Worm (Caenorhabditis elegans) whole organism, late embryonic: ENCODE results near the gene mmad-1.

ENCODE experiments used
- C08G9.2 ChIP-seq: sonication (generic microtip); optimal IDR thresholded peaks from 2 replicates; lab custom pipeline; 2016; ENCODE audit warnings: mild to moderate bottlenecking, missing genetic modification characterization, moderate library complexity, missing compliant biosample characterization
- C38D4.7 ChIP-seq: fragments of 200-800 bp; sonication (Bioruptor generic); optimal IDR thresholded peaks from 2 replicates; lab custom pipeline; 2018; ENCODE audit warnings: mild to moderate bottlenecking, missing genetic modification characterization, moderate library complexity, missing compliant biosample characterization
- Y22D7AL.16 ChIP-seq: sonication (generic microtip); optimal IDR thresholded peaks from 2 replicates; lab custom pipeline; 2016; ENCODE audit warnings: missing genetic modification characterization, missing compliant biosample characterization
- ama-1 ChIP-seq: fragments of 150-350 bp; optimal IDR thresholded peaks from 2 replicates; lab custom pipeline; 2014
- ceh-14 ChIP-seq: sonication (generic microtip); optimal IDR thresholded peaks from 2 replicates; lab custom pipeline; 2016; ENCODE audit warnings: missing genotype, missing genetic modification characterization, missing compliant biosample characterization
- ceh-18 ChIP-seq: sonication (generic microtip); optimal IDR thresholded peaks from 2 replicates; lab custom pipeline; 2016; ENCODE audit warnings: missing genetic modification characterization, missing compliant biosample characterization
- ceh-19 ChIP-seq: fragments of 200-800 bp; sonication (Bioruptor generic); optimal IDR thresholded peaks from 2 replicates; lab custom pipeline; 2018; ENCODE audit warnings: mild to moderate bottlenecking, missing genetic modification characterization, missing compliant biosample characterization
- ceh-30 ChIP-seq: fragments of 150-350 bp; optimal IDR thresholded peaks from 2 replicates; lab custom pipeline; 2014; ENCODE audit warnings: missing biosample characterization, missing genetic modification characterization
- ceh-31 ChIP-seq: sonication (generic microtip); optimal IDR thresholded peaks from 2 replicates; lab custom pipeline; 2016; ENCODE audit warnings: missing genetic modification characterization, missing compliant biosample characterization
- ceh-34 ChIP-seq: sonication (generic microtip); optimal IDR thresholded peaks from 2 replicates; lab custom pipeline; 2016; ENCODE audit warnings: mild to moderate bottlenecking, missing genetic modification characterization, missing compliant biosample characterization
- ceh-45 ChIP-seq: fragments of 200-800 bp; sonication (Bioruptor generic); IDR thresholded peaks from 2 replicates; pipeline ENCODE4 v1.3.6; 2022; ENCODE audit warnings: missing genetic modification reagents, missing genetic modification characterization, missing compliant biosample characterization
- ceh-9 ChIP-seq: sonication (generic microtip); optimal IDR thresholded peaks from 2 replicates; lab custom pipeline; 2016; ENCODE audit warnings: mild to moderate bottlenecking, missing genetic modification characterization, inconsistent platforms, missing compliant biosample characterization
- che-1 ChIP-seq: sonication (generic microtip); optimal IDR thresholded peaks from 2 replicates; lab custom pipeline; 2016; ENCODE audit warnings: mild to moderate bottlenecking, missing genetic modification characterization, missing compliant biosample characterization
- dmd-4 ChIP-seq: sonication (generic microtip); optimal IDR thresholded peaks from 2 replicates; lab custom pipeline; 2016; ENCODE audit warnings: borderline replicate concordance, missing genetic modification characterization, missing compliant biosample characterization
- dve-1 ChIP-seq: sonication (generic microtip); optimal IDR thresholded peaks from 2 replicates; lab custom pipeline; 2017; ENCODE audit warnings: antibody characterized with exemption, mild to moderate bottlenecking, missing genetic modification characterization, missing compliant biosample characterization
- elt-2 ChIP-seq: sonication (generic microtip); optimal IDR thresholded peaks from 2 replicates; lab custom pipeline; 2016; ENCODE audit warnings: missing genetic modification reagents, missing genetic modification characterization, missing compliant biosample characterization
- elt-4 ChIP-seq: sonication (generic microtip); optimal IDR thresholded peaks from 2 replicates; lab custom pipeline; 2016; ENCODE audit warnings: missing genetic modification characterization, missing compliant biosample characterization
- ets-4 ChIP-seq: sonication (generic microtip); optimal IDR thresholded peaks from 2 replicates; lab custom pipeline; 2016; ENCODE audit warnings: missing genetic modification characterization, missing compliant biosample characterization
- fax-1 ChIP-seq: sonication (generic microtip); optimal IDR thresholded peaks from 2 replicates; lab custom pipeline; 2016; ENCODE audit warnings: missing genotype, missing genetic modification characterization, missing compliant biosample characterization
- fkh-6 ChIP-seq: sonication (generic microtip); optimal IDR thresholded peaks from 2 replicates; lab custom pipeline; 2016; ENCODE audit warnings: missing genetic modification characterization, missing compliant biosample characterization
- hlh-13 ChIP-seq: fragments of 200-800 bp; sonication (Bioruptor generic); optimal IDR thresholded peaks from 2 replicates; lab custom pipeline; 2018; ENCODE audit warnings: mild to moderate bottlenecking, missing genetic modification characterization, missing compliant biosample characterization
- hlh-6 ChIP-seq: sonication (generic microtip); optimal IDR thresholded peaks from 2 replicates; lab custom pipeline; 2016; ENCODE audit warnings: missing genotype, missing genetic modification characterization, missing compliant biosample characterization
- hlh-8 ChIP-seq: sonication (generic microtip); optimal IDR thresholded peaks from 2 replicates; lab custom pipeline; 2016; ENCODE audit warnings: missing genotype, missing genetic modification characterization, missing compliant biosample characterization
- mec-3 ChIP-seq: sonication (generic microtip); optimal IDR thresholded peaks from 2 replicates; lab custom pipeline; 2016; ENCODE audit warnings: borderline replicate concordance, missing genetic modification characterization, missing compliant biosample characterization
- nfya-1 ChIP-seq: sonication (generic microtip); optimal IDR thresholded peaks from 2 replicates; lab custom pipeline; 2017; ENCODE audit warnings: missing genetic modification characterization, mild to moderate bottlenecking, missing compliant biosample characterization, antibody characterized with exemption, moderate library complexity
- nhr-11 ChIP-seq: fragments of 150-350 bp; optimal IDR thresholded peaks from 2 replicates; lab custom pipeline; 2014; ENCODE audit warnings: missing biosample characterization, missing genetic modification characterization
- npax-4 ChIP-seq: sonication (generic microtip); optimal IDR thresholded peaks from 2 replicates; lab custom pipeline; 2016; ENCODE audit warnings: missing genetic modification characterization, missing compliant biosample characterization
- pag-3 ChIP-seq: sonication (generic microtip); optimal IDR thresholded peaks from 2 replicates; lab custom pipeline; 2016; ENCODE audit warnings: missing compliant biosample characterization, missing genetic modification characterization, borderline replicate concordance
- pat-9 ChIP-seq: fragments of 200-800 bp; sonication (Bioruptor generic); optimal IDR thresholded peaks from 2 replicates; lab custom pipeline; 2018; ENCODE audit warnings: mild to moderate bottlenecking, missing genetic modification characterization, moderate library complexity, missing compliant biosample characterization
- pha-2 ChIP-seq: sonication (generic microtip); optimal IDR thresholded peaks from 2 replicates; lab custom pipeline; 2017; ENCODE audit warnings: mild to moderate bottlenecking, missing genetic modification characterization, missing compliant biosample characterization
- pqm-1 ChIP-seq: sonication (generic microtip); optimal IDR thresholded peaks from 2 replicates; lab custom pipeline; 2016; ENCODE audit warnings: missing genetic modification characterization, missing compliant biosample characterization
- pros-1 ChIP-seq: fragments of 150-350 bp; optimal IDR thresholded peaks from 2 replicates; lab custom pipeline; 2014; ENCODE audit warnings: missing biosample characterization, missing genetic modification reagents, missing genetic modification characterization
- syd-9 ChIP-seq: sonication (generic microtip); optimal IDR thresholded peaks from 2 replicates; lab custom pipeline; 2016; ENCODE audit warnings: mild to moderate bottlenecking, missing genetic modification characterization, moderate library complexity, missing compliant biosample characterization
- ttx-3 ChIP-seq: sonication (generic microtip); optimal IDR thresholded peaks from 2 replicates; lab custom pipeline; 2016; ENCODE audit warnings: missing genetic modification reagents, missing genetic modification characterization, missing compliant biosample characterization
- unc-42 ChIP-seq: sonication (generic microtip); optimal IDR thresholded peaks from 2 replicates; lab custom pipeline; 2016; ENCODE audit warnings: missing genotype, missing genetic modification characterization, missing compliant biosample characterization
- zip-5 ChIP-seq: sonication (generic microtip); optimal IDR thresholded peaks from 2 replicates; lab custom pipeline; 2016; ENCODE audit warnings: missing genetic modification characterization, missing compliant biosample characterization

Gene mmad-1

ce11 chrIII:13570347-13570746 is 21.5 kb upstream of the mmad-1 start, which contains the start of gene exc-12:
Gene exc-12, minus strand, starts transcription at chrIII:13570447.
- no peak for TF ChIP-seq ceh-45 (GFP tag; lab: Robert Waterston, UW)
- TF ChIP-seq, all 69 proteins: peak for 0

- no peak for TF ChIP-seq ceh-19 (GFP tag; lab: Kevin White, UChicago)
- TF ChIP-seq unc-42 (tag; lab: Kevin White, UChicago), result peak; percentile 42
Observed at ce11 chrIII:13565972-13566371, 17.2 kb upstream of the mmad-1 start.

ce11 chrIII:13564929-13565328 is 16.1 kb upstream of the mmad-1 start, which contains the start of gene aldo-1:
Gene aldo-1, minus strand, starts transcription at chrIII:13564937.
- TF ChIP-seq nfya-1 (tag; lab: Kevin White, UChicago) (peak; percentile 51), syd-9 (tag; lab: Kevin White, UChicago) (peak; percentile 62), ceh-34 (tag; lab: Kevin White, UChicago) (peak; percentile 38), unc-42 (tag; lab: Kevin White, UChicago) (peak; percentile 88), ceh-18 (peak; percentile 58), dve-1 (no peak), pqm-1 (no peak), hlh-13 (GFP tag; lab: Kevin White, UChicago) (no peak), hlh-6 (tag; lab: Kevin White, UChicago) (peak; percentile 24), fax-1 (tag; lab: Kevin White, UChicago) (no peak), fkh-6 (tag; lab: Kevin White, UChicago) (no peak), mec-3 (peak; percentile 48), ttx-3 (no peak), ama-1 (lab: Kevin White, UChicago) (no peak), ceh-31 (peak; percentile 54)

ce11 chrIII:13563583-13563982 is 14.8 kb upstream of the mmad-1 start:
- no peak for TF ChIP-seq ttx-3
- TF ChIP-seq elt-4, result no peak
- TF ChIP-seq ceh-19 (GFP tag; lab: Kevin White, UChicago), result no peak
- no peak for TF ChIP-seq pros-1 (tag; lab: Kevin White, UChicago)
- TF ChIP-seq npax-4 (tag; lab: Kevin White, UChicago), result no peak
- no peak for TF ChIP-seq pqm-1
- TF ChIP-seq C38D4.7, result no peak
- TF ChIP-seq pha-2 (tag; lab: Kevin White, UChicago), result no peak
- TF ChIP-seq ets-4 (tag; lab: Kevin White, UChicago), result no peak
- no peak for TF ChIP-seq elt-2 (tag; lab: Kevin White, UChicago)
- TF ChIP-seq ceh-30, result no peak
- TF ChIP-seq dmd-4 (tag; lab: Kevin White, UChicago), result no peak

- TF ChIP-seq C08G9.2 (tag; lab: Kevin White, UChicago) (no peak), pag-3 (no peak), nfya-1 (tag; lab: Kevin White, UChicago) (no peak), pat-9 (tag; lab: Kevin White, UChicago) (no peak), ceh-9 (tag; lab: Kevin White, UChicago) (no peak), ceh-14 (no peak), npax-4 (tag; lab: Kevin White, UChicago) (no peak), hlh-8 (tag; lab: Kevin White, UChicago) (no peak), nhr-11 (tag; lab: Kevin White, UChicago) (no peak), Y22D7AL.16 (tag; lab: Kevin White, UChicago) (no peak), che-1 (no peak), zip-5 (no peak), ceh-30 (no peak)
Observed at ce11 chrIII:13563000-13563522, 14.3 kb upstream of the mmad-1 start, which contains the start of gene T05D4.2. Gene T05D4.2, minus strand, starts transcription at chrIII:13563082.
